Fruit fly (Drosophila melanogaster): ENCODE data around the gene PGRP-LF.

dm6 chr3L:9396704-9397103, 47.3 kb downstream of the PGRP-LF start:
- TF ChIP-seq Jra (GFP tag; optimal IDR thresholded peaks at IDR 0.05) (no peak), fru (GFP tag; optimal IDR thresholded peaks at IDR 0.05) (no peak), usp (GFP tag; optimal IDR thresholded peaks at IDR 0.05) (no peak), dl (GFP tag; optimal IDR thresholded peaks at IDR 0.05; ENCODE audit: insufficient read depth in 1 of 2, partially characterized antibody in 2 of 2) (no peak), CG32264 (GFP tag; optimal IDR thresholded peaks at IDR 0.05) (no peak), Abd-B (GFP tag; optimal IDR thresholded peaks at IDR 0.05) (no peak), N (GFP tag; optimal IDR thresholded peaks at IDR 0.05) (no peak), OdsH (GFP tag; optimal IDR thresholded peaks at IDR 0.05) (no peak), psq (GFP tag; optimal IDR thresholded peaks at IDR 0.05) (peak; percentile 76), foxo (GFP tag; optimal IDR thresholded peaks at IDR 0.05) (no peak), Rel (GFP tag; optimal IDR thresholded peaks at IDR 0.05) (no peak), Rel (tag; optimal IDR thresholded peaks at IDR 0.05) (no peak)
